Fruit fly (Drosophila melanogaster) whole organism, prepupa: ENCODE results near the gene Elal.

Experiments used
- CG11762 ChIP-seq: fragments of 200-800 bp; sonication (Bioruptor generic); optimal IDR thresholded peaks from 3 replicates; lab custom pipeline; 2016; ENCODE audit warnings: missing biosample characterization, missing genetic modification characterization; ENCODE audit not compliant: insufficient read depth
- CG1621 ChIP-seq: fragments of 200-800 bp; sonication (Bioruptor generic); optimal IDR thresholded peaks from 3 replicates; lab custom pipeline; 2018; ENCODE audit warnings: missing biosample characterization, mild to moderate bottlenecking, missing genetic modification characterization
- CG16779 ChIP-seq: fragments of 200-800 bp; sonication (Bioruptor generic); optimal IDR thresholded peaks from 3 replicates; lab custom pipeline; 2017; ENCODE audit warnings: missing biosample characterization, mild to moderate bottlenecking, missing genetic modification characterization
- CG3032 ChIP-seq: fragments of 200-800 bp; optimal IDR thresholded peaks from 2 replicates; lab custom pipeline; 2019; ENCODE audit warnings: missing biosample characterization, mild to moderate bottlenecking, missing genetic modification characterization, moderate library complexity
- CG32006 ChIP-seq: fragments of 200-800 bp; sonication (Bioruptor generic); optimal IDR thresholded peaks from 3 replicates; lab custom pipeline; 2017; ENCODE audit warnings: missing biosample characterization, mild to moderate bottlenecking, missing genetic modification characterization
- CG3919 ChIP-seq: fragments of 200-800 bp; sonication (Bioruptor generic); optimal IDR thresholded peaks from 3 replicates; lab custom pipeline; 2016; ENCODE audit warnings: missing biosample characterization, missing genetic modification characterization
- CG6163 ChIP-seq: fragments of 200-800 bp; sonication (Bioruptor generic); IDR thresholded peaks from 3 replicates; pipeline ENCODE4 v1.3.6; 2022; ENCODE audit warnings: missing biosample characterization, missing genetic modification characterization
- CG6276 ChIP-seq: fragments of 200-800 bp; sonication (Bioruptor generic); optimal IDR thresholded peaks from 2 replicates; lab custom pipeline; 2017; ENCODE audit warnings: missing biosample characterization, mild to moderate bottlenecking, missing genetic modification characterization
- CG6792 ChIP-seq: fragments of 200-800 bp; sonication (Bioruptor generic); optimal IDR thresholded peaks from 3 replicates; lab custom pipeline; 2016; ENCODE audit warnings: missing biosample characterization, missing genetic modification characterization
- CG6808 ChIP-seq: fragments of 200-800 bp; sonication (Bioruptor generic); optimal IDR thresholded peaks from 3 replicates; lab custom pipeline; 2017; ENCODE audit warnings: missing biosample characterization, missing genetic modification characterization, mild to moderate bottlenecking, moderate library complexity, missing genetic modification reagents
- CG6854 ChIP-seq: fragments of 200-800 bp; sonication (Bioruptor generic); optimal IDR thresholded peaks from 2 replicates; lab custom pipeline; 2017; ENCODE audit warnings: missing biosample characterization, mild to moderate bottlenecking, missing genetic modification characterization
- CG7368 ChIP-seq: fragments of 200-800 bp; sonication (Bioruptor generic); optimal IDR thresholded peaks from 3 replicates; lab custom pipeline; 2016; ENCODE audit warnings: missing biosample characterization, missing genetic modification characterization
- CG8119 ChIP-seq: fragments of 200-800 bp; sonication (Bioruptor generic); IDR thresholded peaks from 3 replicates; pipeline ENCODE4 v1.3.6; 2022; ENCODE audit warnings: missing biosample characterization, missing genetic modification characterization
- CG8319 ChIP-seq: fragments of 200-800 bp; sonication (Bioruptor generic); optimal IDR thresholded peaks from 3 replicates; lab custom pipeline; 2016; ENCODE audit warnings: missing biosample characterization, missing genetic modification characterization
- CG8632 ChIP-seq: fragments of 200-800 bp; sonication (Bioruptor generic); optimal IDR thresholded peaks from 3 replicates; lab custom pipeline; 2016; ENCODE audit warnings: missing biosample characterization, missing genetic modification characterization
- Eip75B ChIP-seq: fragments of 200-800 bp; sonication (Bioruptor generic); optimal IDR thresholded peaks from 3 replicates; lab custom pipeline; 2016; ENCODE audit warnings: missing biosample characterization, missing genetic modification characterization
- Eip78C ChIP-seq: fragments of 200-800 bp; sonication (Bioruptor generic); peaks from one replicate; lab custom pipeline; 2016; ENCODE audit warnings: missing biosample characterization, missing genetic modification characterization
- Ets21C ChIP-seq: fragments of 200-800 bp; sonication (Bioruptor generic); optimal IDR thresholded peaks from 3 replicates; lab custom pipeline; 2016; ENCODE audit warnings: missing biosample characterization, missing genetic modification characterization
- Ets96B ChIP-seq: fragments of 200-800 bp; optimal IDR thresholded peaks from 2 replicates; lab custom pipeline; 2019; ENCODE audit warnings: missing biosample characterization, mild to moderate bottlenecking, missing genetic modification characterization, moderate library complexity
- Gug ChIP-seq: fragments of 200-800 bp; sonication (Bioruptor generic); IDR thresholded peaks from 2 replicates; pipeline ENCODE4 v1.3.6; 2022; ENCODE audit warnings: missing biosample characterization, missing genetic modification characterization
- Hr4 ChIP-seq: fragments of 200-800 bp; sonication (Bioruptor generic); optimal IDR thresholded peaks from 3 replicates; lab custom pipeline; 2016; ENCODE audit warnings: missing biosample characterization, missing genetic modification characterization
- Met ChIP-seq: fragments of 200-800 bp; sonication (Bioruptor generic); optimal IDR thresholded peaks from 3 replicates; lab custom pipeline; 2016; ENCODE audit warnings: missing biosample characterization, missing genetic modification characterization
- OdsH ChIP-seq: fragments of 200-800 bp; sonication (Bioruptor generic); optimal IDR thresholded peaks from 3 replicates; lab custom pipeline; 2016; ENCODE audit warnings: missing biosample characterization, missing genetic modification characterization
- Smox ChIP-seq: fragments of 200-800 bp; sonication (Bioruptor generic); optimal IDR thresholded peaks from 3 replicates; lab custom pipeline; 2016; ENCODE audit warnings: missing biosample characterization, missing genetic modification characterization
- achi ChIP-seq: fragments of 200-800 bp; sonication (Bioruptor generic); optimal IDR thresholded peaks from 3 replicates; lab custom pipeline; 2016; ENCODE audit warnings: missing biosample characterization, missing genetic modification characterization
- cyc ChIP-seq: fragments of 200-800 bp; sonication (Bioruptor generic); optimal IDR thresholded peaks from 3 replicates; lab custom pipeline; 2016; ENCODE audit warnings: missing biosample characterization, missing genetic modification characterization
- dac ChIP-seq: fragments of 200-800 bp; sonication (Bioruptor generic); optimal IDR thresholded peaks from 2 replicates; lab custom pipeline; 2017; ENCODE audit warnings: missing biosample characterization, mild to moderate bottlenecking, missing genetic modification characterization
- dsx ChIP-seq: fragments of 200-800 bp; optimal IDR thresholded peaks from 3 replicates; lab custom pipeline; 2019; ENCODE audit warnings: missing biosample characterization, mild to moderate bottlenecking, missing genetic modification characterization, moderate library complexity; ENCODE audit not compliant: poor library complexity, severe bottlenecking
- eg ChIP-seq: fragments of 200-800 bp; sonication (Bioruptor generic); IDR thresholded peaks from 3 replicates; pipeline ENCODE4 v1.3.6; 2022; ENCODE audit warnings: missing biosample characterization, missing genetic modification characterization
- esn ChIP-seq: fragments of 200-800 bp; sonication (Bioruptor generic); optimal IDR thresholded peaks from 2 replicates; lab custom pipeline; 2016; ENCODE audit warnings: missing biosample characterization, mild to moderate bottlenecking, missing genetic modification characterization, moderate library complexity
- fd59A ChIP-seq: fragments of 200-800 bp; sonication (Bioruptor generic); optimal IDR thresholded peaks from 2 replicates; lab custom pipeline; 2017; ENCODE audit warnings: missing biosample characterization, mild to moderate bottlenecking, missing genetic modification characterization, missing genetic modification reagents
- fd85E ChIP-seq: fragments of 200-800 bp; sonication (Bioruptor generic); optimal IDR thresholded peaks from 3 replicates; lab custom pipeline; 2016; ENCODE audit warnings: missing biosample characterization, missing genetic modification characterization
- fkh ChIP-seq: fragments of 200-800 bp; sonication (Bioruptor generic); optimal IDR thresholded peaks from 3 replicates; lab custom pipeline; 2017; ENCODE audit warnings: missing biosample characterization, mild to moderate bottlenecking, missing genetic modification characterization, moderate library complexity
- net ChIP-seq: fragments of 200-800 bp; sonication (Bioruptor generic); optimal IDR thresholded peaks from 3 replicates; lab custom pipeline; 2016; ENCODE audit warnings: missing biosample characterization, missing genetic modification characterization
- salr ChIP-seq, 2 experiments: fragments of 200-800 bp; sonication (Bioruptor generic); optimal IDR thresholded peaks; 3 replicates each; lab custom pipeline; 2016 to 2018; ENCODE audit warnings: missing biosample characterization in 2 of 2, missing genetic modification characterization in 2 of 2, mild to moderate bottlenecking in 1 of 2
- ss ChIP-seq, 2 experiments: fragments of 200-800 bp; sonication (Bioruptor generic); optimal IDR thresholded peaks; 2 replicates in 1 of 2; 3 replicates in 1 of 2; lab custom pipeline; 2017 to 2018; ENCODE audit warnings: mild to moderate bottlenecking in 2 of 2, missing biosample characterization in 2 of 2, missing genetic modification characterization in 2 of 2, moderate library complexity in 1 of 2
- svp ChIP-seq: fragments of 200-800 bp; sonication (Bioruptor generic); peaks from one replicate; lab custom pipeline; 2016; ENCODE audit warnings: missing biosample characterization, missing genetic modification characterization
- topi ChIP-seq: fragments of 200-800 bp; sonication (Bioruptor generic); optimal IDR thresholded peaks from 3 replicates; lab custom pipeline; 2016; ENCODE audit warnings: missing biosample characterization, missing genetic modification characterization
- vri ChIP-seq: fragments of 200-800 bp; sonication (Bioruptor generic); optimal IDR thresholded peaks from 3 replicates; lab custom pipeline; 2016; ENCODE audit warnings: missing biosample characterization, mild to moderate bottlenecking, missing genetic modification characterization

Elal gene

DNA sequence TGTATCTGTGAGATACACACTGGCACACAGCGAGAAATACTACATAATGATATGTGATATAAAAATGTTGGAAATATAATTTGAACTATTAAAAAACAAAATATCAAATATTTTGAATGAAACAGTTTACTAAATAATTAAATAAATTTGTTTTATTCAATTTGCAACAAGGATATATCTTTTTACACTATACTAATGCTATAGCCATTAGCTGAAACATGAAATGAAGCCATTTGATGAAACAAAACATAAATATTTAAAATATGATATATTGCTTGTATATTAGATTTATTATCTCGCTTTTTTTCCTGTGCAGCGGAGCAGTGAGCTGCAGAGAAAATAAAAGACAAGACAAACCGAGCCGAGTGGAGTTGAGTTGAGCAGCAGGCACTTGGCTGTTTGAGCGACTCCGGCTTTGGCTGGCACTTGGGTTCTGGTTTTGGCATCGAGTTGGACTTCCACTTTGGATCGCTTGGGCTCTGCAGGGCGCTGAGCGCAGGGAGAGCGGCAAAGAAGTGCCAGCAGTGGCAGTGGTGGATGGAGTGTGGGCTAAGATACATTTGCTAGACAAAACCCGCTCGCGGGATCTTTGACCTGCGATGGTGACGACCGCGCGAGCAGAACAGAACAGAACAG is 28.3 kb downstream of the Elal start (continued):
- TF ChIP-seq dsx (GFP tag; lab: Kevin White, UChicago) (peak; percentile 91), CG6792 (GFP tag; lab: Kevin White, UChicago) (peak; percentile 80), CG6276 (GFP tag; lab: Kevin White, UChicago) (peak; percentile 92), OdsH (GFP tag; lab: Kevin White, UChicago) (peak; percentile 86), CG3032 (tag; lab: Kevin White, UChicago) (peak; percentile 96), dac (peak; percentile 62), Smox (peak; percentile 77), eg (peak; percentile 84), esn (GFP tag; lab: Kevin White, UChicago) (peak; percentile 88), vri (GFP tag; lab: Kevin White, UChicago) (peak; percentile 42), Met (peak; percentile 83), CG32006 (GFP tag; lab: Kevin White, UChicago) (peak; percentile 90), Gug (GFP tag; lab: Robert Waterston, UW) (peak; percentile 76), Eip75B (GFP tag; lab: Kevin White, UChicago) (peak; percentile 53), Hr4 (peak; percentile 66)

DNA sequence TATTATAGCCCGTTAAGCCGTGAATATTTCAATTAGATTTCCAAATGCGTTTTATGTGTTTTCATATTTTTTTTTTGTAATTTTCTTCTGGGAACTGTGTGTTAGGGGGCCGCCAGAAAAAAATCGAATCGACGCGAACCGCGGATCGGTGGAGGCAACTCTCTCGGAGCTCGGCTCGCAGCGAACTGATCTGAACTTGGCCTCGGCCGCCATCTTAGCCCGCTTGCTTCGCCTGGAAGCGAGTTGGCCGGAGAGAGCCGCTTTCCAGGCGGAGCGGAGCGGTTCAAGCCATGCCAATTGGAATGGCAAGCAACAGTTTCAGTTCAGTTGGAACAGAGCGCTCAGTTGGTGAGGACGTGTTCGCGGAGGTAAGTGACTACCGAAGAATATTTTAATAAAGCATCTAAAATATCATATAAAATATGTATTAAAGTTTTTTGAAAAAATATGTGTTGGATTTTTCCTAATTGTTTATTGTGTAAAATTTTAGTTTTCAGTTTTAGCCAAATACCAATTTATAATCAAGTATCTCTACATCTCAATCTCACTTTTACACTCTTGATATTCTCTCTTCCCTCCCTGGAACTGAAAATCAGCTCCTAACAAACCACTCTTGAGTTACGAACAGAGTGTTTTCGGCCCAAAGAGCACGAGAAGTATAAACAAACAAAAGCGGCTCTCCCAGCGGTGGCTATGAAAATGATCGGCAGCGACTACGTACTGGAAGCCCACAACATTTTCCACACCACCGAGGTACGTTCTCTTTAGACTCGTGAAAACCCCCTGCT is 29.5 kb downstream of the Elal start, which contains the start of the genes CG31121 and CG11069:
Gene CG31121, minus strand, starts transcription at position 187 of the 788 bp plus-strand sequence.
Gene CG11069, plus strand, starts transcription at position 324 of the 788 bp plus-strand sequence.
- peak; percentile 9 for TF ChIP-seq net
- no peak for TF ChIP-seq Ets96B (tag; lab: Kevin White, UChicago)
- peak; percentile 3 for TF ChIP-seq CG11762 (GFP tag; lab: Kevin White, UChicago)
- TF ChIP-seq fd59A (GFP tag; lab: Kevin White, UChicago), result no peak
- peak; percentile 28; the same call in 1 of the 3 replicates for TF ChIP-seq CG6163 (GFP tag; lab: Robert Waterston, UW)
- no peak for TF ChIP-seq fd85E
- TF ChIP-seq dsx (GFP tag; lab: Kevin White, UChicago), result peak; percentile 9
- no peak for TF ChIP-seq fkh (GFP tag; lab: Kevin White, UChicago)
- no peak for TF ChIP-seq CG8632
- TF ChIP-seq salr (GFP tag; optimal IDR thresholded peaks at IDR 0.05; lab: Kevin White, UChicago), result no peak
- TF ChIP-seq Gug (GFP tag; lab: Robert Waterston, UW), result no peak
- no peak for TF ChIP-seq achi (GFP tag; lab: Kevin White, UChicago)
- no peak for TF ChIP-seq CG6854 (GFP tag; lab: Kevin White, UChicago)
- no peak for TF ChIP-seq Hr4
- TF ChIP-seq CG8119, result peak; percentile 29; the same call in 2 of the 3 replicates
- no peak for TF ChIP-seq svp (GFP tag; lab: Kevin White, UChicago)
- TF ChIP-seq cyc (GFP tag; lab: Kevin White, UChicago), result no peak
- peak; percentile 6 for TF ChIP-seq CG3919 (GFP tag; lab: Kevin White, UChicago)
- no peak for TF ChIP-seq CG6808
- TF ChIP-seq Eip78C, result peak; percentile 68
- no peak for TF ChIP-seq esn (GFP tag; lab: Kevin White, UChicago)
- TF ChIP-seq CG1621 (tag; lab: Kevin White, UChicago), result peak; percentile 1
- TF ChIP-seq eg, result peak; percentile 59; the same call in 1 of the 3 replicates
- TF ChIP-seq CG16779, result no peak
- TF ChIP-seq CG7368 (GFP tag; lab: Kevin White, UChicago), result no peak
- TF ChIP-seq CG3032 (tag; lab: Kevin White, UChicago), result no peak
- TF ChIP-seq ss (GFP tag; optimal IDR thresholded peaks at IDR 0.05; lab: Kevin White, UChicago), result peak in 1 of 2 experiments; percentile 3
- no peak for TF ChIP-seq CG8319
- TF ChIP-seq topi, result peak; percentile 10
- no peak for TF ChIP-seq OdsH (GFP tag; lab: Kevin White, UChicago)
- TF ChIP-seq Ets21C (GFP tag; lab: Kevin White, UChicago), result no peak
